Fruit fly (Drosophila melanogaster) whole organism, embryonic: ENCODE measurements around the gene gogo.
A peak's percentile ranks its signal among the peaks of the same experiment; 100 is the strongest.

ENCODE experiments used
- Adf1 ChIP-seq: fragments of 200-800 bp; sonication (Bioruptor generic); IDR thresholded peaks from 2 replicates; pipeline ENCODE4 v1.3.6; 2022; ENCODE audit warnings: missing biosample characterization, missing genetic modification characterization
- B-H1 ChIP-seq: fragments of 200-800 bp; sonication (Bioruptor generic); IDR thresholded peaks from 3 replicates; pipeline ENCODE4 v1.3.6; 2022; ENCODE audit warnings: missing biosample characterization, missing genetic modification characterization
- Bgb ChIP-seq: fragments of 200-800 bp; sonication (Bioruptor generic); IDR thresholded peaks from 2 replicates; pipeline ENCODE4 v1.3.6; 2022; ENCODE audit warnings: missing biosample characterization, missing genetic modification characterization; ENCODE audit not compliant: partially characterized antibody
- BtbVII ChIP-seq: fragments of 200-800 bp; sonication (Bioruptor generic); optimal IDR thresholded peaks from 3 replicates; lab custom pipeline; 2017; ENCODE audit warnings: missing biosample characterization, mild to moderate bottlenecking, missing genetic modification characterization
- CG10321 ChIP-seq: fragments of 200-800 bp; sonication (Bioruptor generic); IDR thresholded peaks from 2 replicates; pipeline ENCODE4 v1.3.6; 2022; ENCODE audit warnings: missing biosample characterization, missing genetic modification characterization
- CG11085 ChIP-seq: fragments of 200-800 bp; sonication (Bioruptor generic); IDR thresholded peaks from 2 replicates; pipeline ENCODE4 v1.3.6; 2022; ENCODE audit warnings: missing biosample characterization, missing genetic modification characterization
- CG12219 ChIP-seq: fragments of 200-800 bp; sonication (Bioruptor generic); optimal IDR thresholded peaks from 3 replicates; lab custom pipeline; 2018; ENCODE audit warnings: missing biosample characterization, mild to moderate bottlenecking, missing genetic modification characterization
- CG15073 ChIP-seq: fragments of 200-800 bp; sonication (Bioruptor generic); optimal IDR thresholded peaks from 2 replicates; lab custom pipeline; 2016; ENCODE audit warnings: missing biosample characterization, missing genetic modification characterization
- CG1603 ChIP-seq: fragments of 200-800 bp; sonication (Bioruptor generic); optimal IDR thresholded peaks from 2 replicates; lab custom pipeline; 2019; ENCODE audit warnings: missing biosample characterization, mild to moderate bottlenecking, missing genetic modification characterization, moderate library complexity
- CG2129 ChIP-seq: fragments of 200-800 bp; sonication (Bioruptor generic); IDR thresholded peaks from 2 replicates; pipeline ENCODE4 v1.3.6; 2022; ENCODE audit warnings: missing biosample characterization, missing genetic modification characterization; ENCODE audit not compliant: partially characterized antibody
- CG34224 ChIP-seq: fragments of 200-800 bp; sonication (Bioruptor generic); IDR thresholded peaks from 3 replicates; pipeline ENCODE4 v1.3.6; 2022; ENCODE audit warnings: missing biosample characterization, missing genetic modification characterization; ENCODE audit not compliant: partially characterized antibody
- CG4617 ChIP-seq: fragments of 200-800 bp; sonication (Bioruptor generic); optimal IDR thresholded peaks from 3 replicates; lab custom pipeline; 2016; ENCODE audit warnings: missing biosample characterization, missing genetic modification characterization, borderline replicate concordance
- CG5245 ChIP-seq: fragments of 200-800 bp; sonication (Bioruptor generic); optimal IDR thresholded peaks from 3 replicates; lab custom pipeline; 2016; ENCODE audit warnings: missing biosample characterization, missing genetic modification characterization
- CG6791 ChIP-seq: fragments of 200-800 bp; sonication (Bioruptor generic); IDR thresholded peaks from 3 replicates; pipeline ENCODE4 v1.3.6; 2022; ENCODE audit warnings: missing biosample characterization, missing genetic modification characterization; ENCODE audit not compliant: partially characterized antibody
- CG8089 ChIP-seq: fragments of 200-800 bp; sonication (Bioruptor generic); optimal IDR thresholded peaks from 3 replicates; lab custom pipeline; 2016; ENCODE audit warnings: missing biosample characterization, missing genetic modification characterization
- CG8359 ChIP-seq: fragments of 200-800 bp; sonication (Bioruptor generic); optimal IDR thresholded peaks from 2 replicates; lab custom pipeline; 2017; ENCODE audit warnings: missing biosample characterization, mild to moderate bottlenecking, missing genetic modification characterization, borderline replicate concordance
- CG9797 ChIP-seq: fragments of 200-800 bp; sonication (Bioruptor generic); optimal IDR thresholded peaks from 3 replicates; lab custom pipeline; 2018; ENCODE audit warnings: missing biosample characterization, mild to moderate bottlenecking, missing genetic modification characterization
- Dbx ChIP-seq: fragments of 200-800 bp; sonication (Bioruptor generic); IDR thresholded peaks from 3 replicates; pipeline ENCODE4 v1.3.6; 2022; ENCODE audit warnings: missing biosample characterization, missing genetic modification characterization
- Dek ChIP-seq: fragments of 200-800 bp; sonication (Bioruptor generic); optimal IDR thresholded peaks from 3 replicates; lab custom pipeline; 2019; ENCODE audit warnings: missing biosample characterization, mild to moderate bottlenecking, missing genetic modification characterization, moderate library complexity
- Dfd ChIP-seq, 2 experiments: fragments of >200 bp; optimal IDR thresholded peaks; 2 replicates each; lab custom pipeline; 2017; ENCODE audit warnings: missing biosample characterization in 2 of 2, missing genetic modification characterization in 2 of 2
- E2f2 ChIP-seq: fragments of 200-800 bp; sonication (Bioruptor generic); IDR thresholded peaks from 2 replicates; pipeline ENCODE4 v1.3.6; 2022; ENCODE audit warnings: missing biosample characterization, missing genetic modification characterization
- GATAe ChIP-seq: fragments of 200-800 bp; sonication (Bioruptor generic); conservative IDR thresholded peaks from 2 replicates; pipeline ENCODE4 v1.3.6; 2022; ENCODE audit warnings: missing biosample characterization, missing genetic modification characterization
- HHEX ChIP-seq: fragments of 200-800 bp; sonication (Bioruptor generic); optimal IDR thresholded peaks from 3 replicates; lab custom pipeline; 2017; ENCODE audit warnings: missing biosample characterization, mild to moderate bottlenecking, missing genetic modification characterization, missing genetic modification reagents
- HLH4C ChIP-seq: fragments of 200-800 bp; sonication (Bioruptor generic); IDR thresholded peaks from 3 replicates; pipeline ENCODE4 v1.3.6; 2022; ENCODE audit warnings: missing biosample characterization, missing genetic modification characterization; ENCODE audit not compliant: partially characterized antibody
- MBD-R2 ChIP-seq: fragments of 200-800 bp; sonication (Bioruptor generic); IDR thresholded peaks from 2 replicates; pipeline ENCODE4 v1.3.6; 2022; ENCODE audit warnings: missing biosample characterization, missing genetic modification characterization
- Myb ChIP-seq: fragments of 200-800 bp; sonication (Bioruptor generic); optimal IDR thresholded peaks from 2 replicates; lab custom pipeline; 2016; ENCODE audit warnings: missing biosample characterization, missing genetic modification characterization
- bbx ChIP-seq: fragments of 200-800 bp; sonication (Bioruptor generic); IDR thresholded peaks from 2 replicates; pipeline ENCODE4 v1.3.6; 2022; ENCODE audit warnings: missing biosample characterization, missing genetic modification characterization; ENCODE audit not compliant: partially characterized antibody
- crol ChIP-seq: fragments of 200-800 bp; sonication (Bioruptor generic); IDR thresholded peaks from 2 replicates; pipeline ENCODE4 v1.3.6; 2022; ENCODE audit warnings: missing biosample characterization, missing genetic modification characterization
- dmrt11E ChIP-seq: fragments of 200-800 bp; sonication (Bioruptor generic); optimal IDR thresholded peaks from 3 replicates; lab custom pipeline; 2018; ENCODE audit warnings: missing biosample characterization, mild to moderate bottlenecking, missing genetic modification characterization, moderate library complexity
- grn ChIP-seq: fragments of 200-800 bp; sonication (Bioruptor generic); optimal IDR thresholded peaks from 3 replicates; lab custom pipeline; 2017; ENCODE audit warnings: missing biosample characterization, missing genetic modification characterization
- hb ChIP-seq: fragments of 200-800 bp; sonication (Bioruptor generic); IDR thresholded peaks from 3 replicates; pipeline ENCODE4 v1.3.6; 2022; ENCODE audit warnings: missing biosample characterization, missing genetic modification characterization; ENCODE audit not compliant: partially characterized antibody
- hbn ChIP-seq: fragments of 200-800 bp; sonication (Bioruptor generic); IDR thresholded peaks from 2 replicates; pipeline ENCODE4 v1.3.6; 2022; ENCODE audit warnings: missing biosample characterization, missing genetic modification characterization; ENCODE audit not compliant: partially characterized antibody
- kah ChIP-seq: fragments of 200-800 bp; sonication (Bioruptor generic); optimal IDR thresholded peaks from 2 replicates; lab custom pipeline; 2018; ENCODE audit warnings: missing biosample characterization, mild to moderate bottlenecking, missing genetic modification characterization
- lov ChIP-seq, 2 experiments: fragments of 200-800 bp in 1 of 2; fragments of >200 bp in 1 of 2; sonication (Bioruptor generic) in 1 of 2; IDR thresholded peaks in 1 of 2; optimal IDR thresholded peaks in 1 of 2; 2 replicates in 1 of 2; 3 replicates in 1 of 2; pipeline versions ENCODE4 v1.3.6 to Lab custom; 2017 to 2022; ENCODE audit warnings: missing biosample characterization in 1 of 2, missing genetic modification characterization in 1 of 2
- mam ChIP-seq: fragments of 200-800 bp; sonication (Bioruptor generic); optimal IDR thresholded peaks from 3 replicates; lab custom pipeline; 2016; ENCODE audit warnings: missing biosample characterization, missing genetic modification characterization
- mld ChIP-seq: fragments of 200-800 bp; sonication (Bioruptor generic); IDR thresholded peaks from 3 replicates; pipeline ENCODE4 v1.3.6; 2022; ENCODE audit warnings: missing biosample characterization, missing genetic modification characterization; ENCODE audit not compliant: partially characterized antibody
- nerfin-2 ChIP-seq: fragments of 200-800 bp; sonication (Bioruptor generic); IDR thresholded peaks from 2 replicates; pipeline ENCODE4 v1.3.6; 2022; ENCODE audit warnings: missing biosample characterization, missing genetic modification characterization; ENCODE audit not compliant: partially characterized antibody
- nom ChIP-seq: fragments of 200-800 bp; sonication (Bioruptor generic); optimal IDR thresholded peaks from 2 replicates; lab custom pipeline; 2017; ENCODE audit warnings: missing biosample characterization, missing genetic modification characterization, mild to moderate bottlenecking, moderate library complexity, missing genetic modification reagents
- org-1 ChIP-seq: fragments of 200-800 bp; sonication (Bioruptor generic); optimal IDR thresholded peaks from 2 replicates; lab custom pipeline; 2017; ENCODE audit warnings: missing biosample characterization, missing genetic modification characterization
- pfk ChIP-seq: fragments of 200-800 bp; sonication (Bioruptor generic); optimal IDR thresholded peaks from 2 replicates; lab custom pipeline; 2018; ENCODE audit warnings: missing biosample characterization, mild to moderate bottlenecking, missing genetic modification characterization, moderate library complexity
- phol ChIP-seq: fragments of 200-800 bp; sonication (Bioruptor generic); optimal IDR thresholded peaks from 3 replicates; lab custom pipeline; 2018; ENCODE audit warnings: missing biosample characterization, mild to moderate bottlenecking, missing genetic modification characterization, moderate library complexity
- pita ChIP-seq: fragments of 200-800 bp; sonication (Bioruptor generic); optimal IDR thresholded peaks from 2 replicates; lab custom pipeline; 2017; ENCODE audit warnings: missing biosample characterization, mild to moderate bottlenecking, missing genetic modification characterization
- pzg ChIP-seq: fragments of 200-800 bp; sonication (Bioruptor generic); optimal IDR thresholded peaks from 3 replicates; lab custom pipeline; 2018; ENCODE audit warnings: missing biosample characterization, mild to moderate bottlenecking, missing genetic modification characterization, moderate library complexity
- repo ChIP-seq: fragments of 200-800 bp; sonication (Bioruptor generic); optimal IDR thresholded peaks from 2 replicates; lab custom pipeline; 2016; ENCODE audit warnings: missing biosample characterization, missing genetic modification characterization
- ro ChIP-seq: fragments of 200-800 bp; sonication (Bioruptor generic); IDR thresholded peaks from 2 replicates; pipeline ENCODE4 v1.3.6; 2022; ENCODE audit warnings: missing biosample characterization, missing genetic modification characterization
- run ChIP-seq: fragments of 200-800 bp; sonication (Bioruptor generic); optimal IDR thresholded peaks from 3 replicates; lab custom pipeline; 2018; ENCODE audit warnings: missing biosample characterization, mild to moderate bottlenecking, missing genetic modification characterization
- vnd ChIP-seq: fragments of 200-800 bp; sonication (Bioruptor generic); IDR thresholded peaks from 3 replicates; pipeline ENCODE4 v1.3.6; 2022; ENCODE audit warnings: missing biosample characterization, missing genetic modification characterization; ENCODE audit not compliant: partially characterized antibody
- z ChIP-seq: fragments of 200-800 bp; sonication (Bioruptor generic); IDR thresholded peaks from 3 replicates; pipeline ENCODE4 v1.3.6; 2022; ENCODE audit warnings: missing biosample characterization, missing genetic modification characterization
- zen ChIP-seq: fragments of 200-800 bp; sonication (Bioruptor generic); optimal IDR thresholded peaks from 3 replicates; lab custom pipeline; 2018; ENCODE audit warnings: missing biosample characterization, mild to moderate bottlenecking, missing genetic modification characterization, moderate library complexity

gogo gene

dm6 chr3L:20296797-20297196, 1.9 kb upstream of the gogo start, which contains the start of gene FRG1 (continued):
- peak; percentile 85 for TF ChIP-seq Bgb
- TF ChIP-seq phol: peak; percentile 34
- peak; percentile 83 for TF ChIP-seq grn (GFP tag; lab: Kevin White, UChicago)
- TF ChIP-seq Dbx: no peak
- TF ChIP-seq CG34224 (GFP tag; lab: Robert Waterston, UW): peak; percentile 76
- TF ChIP-seq Dfd (GFP tag; optimal IDR thresholded peaks at IDR 0.05; lab: Kevin White, UChicago): no peak
- TF ChIP-seq CG12219: no peak
- TF ChIP-seq org-1 (GFP tag; lab: Kevin White, UChicago): no peak
- no peak for TF ChIP-seq CG8089
- no peak for TF ChIP-seq CG15073
- peak; percentile 58 for TF ChIP-seq pzg (GFP tag; lab: Kevin White, UChicago)
- TF ChIP-seq hbn (GFP tag; lab: Robert Waterston, UW): peak; percentile 72
- no peak for TF ChIP-seq CG11085 (GFP tag; lab: Robert Waterston, UW)
- TF ChIP-seq zen (tag; lab: Kevin White, UChicago): peak; percentile 36
- no peak for TF ChIP-seq B-H1 (GFP tag; lab: Robert Waterston, UW)
- no peak for TF ChIP-seq BtbVII
- peak; percentile 70 for TF ChIP-seq nerfin-2 (GFP tag; lab: Robert Waterston, UW)
- no peak for TF ChIP-seq crol (GFP tag; lab: Robert Waterston, UW)
- TF ChIP-seq pfk (GFP tag; lab: Kevin White, UChicago): no peak
- peak; percentile 61; the same call in 1 of the 3 replicates for TF ChIP-seq vnd
- TF ChIP-seq CG9797 (GFP tag; lab: Kevin White, UChicago): no peak
- TF ChIP-seq hb (GFP tag; lab: Robert Waterston, UW): no peak
- TF ChIP-seq E2f2: peak; percentile 68
- no peak for TF ChIP-seq GATAe
- no peak for TF ChIP-seq CG8359 (GFP tag; lab: Kevin White, UChicago)
- no peak for TF ChIP-seq nom (GFP tag; lab: Kevin White, UChicago)
- TF ChIP-seq Adf1 (GFP tag; lab: Robert Waterston, UW): no peak
- no peak for TF ChIP-seq CG10321
- TF ChIP-seq mam (GFP tag; lab: Kevin White, UChicago): no peak
- peak; percentile 85 for TF ChIP-seq bbx (GFP tag; lab: Robert Waterston, UW)
- peak; percentile 39; the same call in 1 of the 2 replicates for TF ChIP-seq CG2129
- peak; percentile 78 for TF ChIP-seq HLH4C
- no peak for TF ChIP-seq kah (GFP tag; lab: Kevin White, UChicago)
- no peak for TF ChIP-seq run (tag; lab: Kevin White, UChicago)
- peak; percentile 73 for TF ChIP-seq MBD-R2 (GFP tag; lab: Robert Waterston, UW)
- TF ChIP-seq pita: peak; percentile 36
- peak; percentile 64; the same call in 2 of the 3 replicates for TF ChIP-seq mld
- peak; percentile 7 for TF ChIP-seq Myb (GFP tag; lab: Kevin White, UChicago)
- TF ChIP-seq CG6791 (GFP tag; lab: Robert Waterston, UW): peak; percentile 82
- no peak for TF ChIP-seq repo
- TF ChIP-seq CG4617 (GFP tag; lab: Kevin White, UChicago): peak; percentile 64
- no peak for TF ChIP-seq CG5245 (GFP tag; lab: Kevin White, UChicago)
- TF ChIP-seq HHEX (GFP tag; lab: Kevin White, UChicago): no peak
- no peak for TF ChIP-seq dmrt11E
- TF ChIP-seq CG1603 (tag; lab: Kevin White, UChicago): peak; percentile 67
- no peak for TF ChIP-seq ro (GFP tag; lab: Robert Waterston, UW)
- TF ChIP-seq Dek (tag; lab: Kevin White, UChicago): no peak
- no peak for TF ChIP-seq z (GFP tag; lab: Robert Waterston, UW)
- no peak for TF ChIP-seq lov (optimal IDR thresholded peaks at IDR 0.05; lab: Kevin White, UChicago)
- no peak for TF ChIP-seq lov (GFP tag; IDR thresholded peaks at IDR 0.05; lab: Robert Waterston, UW)
